Fruit fly (Drosophila melanogaster) whole organism, embryonic: ENCODE data around the gene CG9733.
A peak's percentile ranks its signal among the peaks of the same experiment; 100 is the strongest.

Experiments
- Atf-2 ChIP-seq: fragments of 200-800 bp; sonication (Bioruptor generic); optimal IDR thresholded peaks from 2 replicates; lab custom pipeline; 2016; ENCODE audit warnings: missing biosample characterization, missing genetic modification characterization
- B-H2 ChIP-seq: fragments of 200-800 bp; sonication (Bioruptor generic); optimal IDR thresholded peaks from 2 replicates; lab custom pipeline; 2018; ENCODE audit warnings: missing biosample characterization, mild to moderate bottlenecking, missing genetic modification characterization
- CG12071 ChIP-seq: fragments of 200-800 bp; sonication (Bioruptor generic); optimal IDR thresholded peaks from 3 replicates; lab custom pipeline; 2018; ENCODE audit warnings: missing biosample characterization, mild to moderate bottlenecking, missing genetic modification characterization
- CG12155 ChIP-seq: fragments of 200-800 bp; sonication (Bioruptor generic); optimal IDR thresholded peaks from 3 replicates; lab custom pipeline; 2016; ENCODE audit warnings: missing biosample characterization, missing genetic modification characterization
- CG12744 ChIP-seq: fragments of 200-800 bp; sonication (Bioruptor generic); optimal IDR thresholded peaks from 2 replicates; lab custom pipeline; 2016; ENCODE audit warnings: missing biosample characterization, missing genetic modification characterization
- CG13287 ChIP-seq: fragments of 200-800 bp; sonication (Bioruptor generic); IDR thresholded peaks from 2 replicates; pipeline ENCODE4 v1.3.6; 2022; ENCODE audit warnings: missing biosample characterization, missing genetic modification characterization; ENCODE audit not compliant: partially characterized antibody
- CG13775 ChIP-seq: fragments of 200-800 bp; sonication (Bioruptor generic); optimal IDR thresholded peaks from 3 replicates; lab custom pipeline; 2017; ENCODE audit warnings: missing biosample characterization, mild to moderate bottlenecking, missing genetic modification characterization
- CG14965 ChIP-seq: fragments of 200-800 bp; sonication (Bioruptor generic); optimal IDR thresholded peaks from 2 replicates; lab custom pipeline; 2016; ENCODE audit warnings: missing biosample characterization, missing genetic modification characterization, borderline replicate concordance
- CG15011 ChIP-seq: fragments of 200-800 bp; sonication (Bioruptor generic); optimal IDR thresholded peaks from 3 replicates; lab custom pipeline; 2018; ENCODE audit warnings: missing biosample characterization, mild to moderate bottlenecking, missing genetic modification characterization
- CG15514 ChIP-seq: fragments of 200-800 bp; sonication (Bioruptor generic); optimal IDR thresholded peaks from 3 replicates; lab custom pipeline; 2017; ENCODE audit warnings: missing biosample characterization, missing genetic modification characterization, mild to moderate bottlenecking, moderate library complexity, missing genetic modification reagents
- CG1832 ChIP-seq: fragments of 200-800 bp; sonication (Bioruptor generic); optimal IDR thresholded peaks from 2 replicates; lab custom pipeline; 2017; ENCODE audit warnings: missing biosample characterization, mild to moderate bottlenecking, missing genetic modification characterization, inconsistent platforms
- CG2199 ChIP-seq: fragments of 200-800 bp; sonication (Bioruptor generic); IDR thresholded peaks from 3 replicates; pipeline ENCODE4 v1.3.6; 2022; ENCODE audit warnings: missing biosample characterization, missing genetic modification characterization
- CG2875 ChIP-seq: fragments of 200-800 bp; sonication (Bioruptor generic); optimal IDR thresholded peaks from 2 replicates; lab custom pipeline; 2017; ENCODE audit warnings: missing biosample characterization, mild to moderate bottlenecking, missing genetic modification characterization, missing genetic modification reagents
- CG34422 ChIP-seq: fragments of 200-800 bp; sonication (Bioruptor generic); IDR thresholded peaks from 3 replicates; pipeline ENCODE4 v1.3.6; 2022; ENCODE audit warnings: missing biosample characterization, missing genetic modification characterization
- CG3847 ChIP-seq: fragments of 200-800 bp; sonication (Bioruptor generic); IDR thresholded peaks from 2 replicates; pipeline ENCODE4 v1.3.6; 2022; ENCODE audit warnings: missing biosample characterization, missing genetic modification characterization
- CG4820 ChIP-seq: fragments of 200-800 bp; sonication (Bioruptor generic); optimal IDR thresholded peaks from 3 replicates; lab custom pipeline; 2016; ENCODE audit warnings: missing biosample characterization, missing genetic modification characterization
- CG7745 ChIP-seq: fragments of 200-800 bp; sonication (Bioruptor generic); optimal IDR thresholded peaks from 2 replicates; lab custom pipeline; 2018; ENCODE audit warnings: missing biosample characterization, mild to moderate bottlenecking, missing genetic modification characterization, moderate library complexity
- Camta ChIP-seq: fragments of 200-800 bp; sonication (Bioruptor generic); optimal IDR thresholded peaks from 2 replicates; lab custom pipeline; 2016; ENCODE audit warnings: missing biosample characterization, missing genetic modification characterization
- Dp ChIP-seq: fragments of 200-800 bp; sonication (Bioruptor generic); optimal IDR thresholded peaks from 2 replicates; lab custom pipeline; 2018; ENCODE audit warnings: missing biosample characterization, mild to moderate bottlenecking, missing genetic modification characterization, moderate library complexity
- HmgZ ChIP-seq: fragments of 200-800 bp; sonication (Bioruptor generic); optimal IDR thresholded peaks from 2 replicates; lab custom pipeline; 2018; ENCODE audit warnings: missing biosample characterization, mild to moderate bottlenecking, missing genetic modification characterization
- Hr3 ChIP-seq: fragments of 200-800 bp; sonication (Bioruptor generic); optimal IDR thresholded peaks from 3 replicates; lab custom pipeline; 2016; ENCODE audit warnings: missing biosample characterization, missing genetic modification characterization
- Jarid2 ChIP-seq: fragments of 200-800 bp; sonication (Bioruptor generic); optimal IDR thresholded peaks from 3 replicates; lab custom pipeline; 2017; ENCODE audit warnings: mild to moderate bottlenecking, missing biosample characterization, missing genetic modification reagents, missing genetic modification characterization
- NFAT ChIP-seq: fragments of 200-800 bp; sonication (Bioruptor generic); IDR thresholded peaks from 2 replicates; pipeline ENCODE4 v1.3.6; 2022; ENCODE audit warnings: missing biosample characterization, missing genetic modification characterization
- Neu2 ChIP-seq: fragments of 200-800 bp; sonication (Bioruptor generic); optimal IDR thresholded peaks from 3 replicates; lab custom pipeline; 2016; ENCODE audit warnings: missing biosample characterization, missing genetic modification characterization, borderline replicate concordance
- Nf-YB ChIP-seq: fragments of 200-800 bp; sonication (Bioruptor generic); optimal IDR thresholded peaks from 3 replicates; lab custom pipeline; 2019; ENCODE audit warnings: missing biosample characterization, mild to moderate bottlenecking, missing genetic modification characterization, moderate library complexity
- Nf-YC ChIP-seq: fragments of 200-800 bp; optimal IDR thresholded peaks from 3 replicates; lab custom pipeline; 2019; ENCODE audit warnings: missing biosample characterization, mild to moderate bottlenecking, missing genetic modification characterization, moderate library complexity
- NfI ChIP-seq: fragments of 200-800 bp; sonication (Bioruptor generic); optimal IDR thresholded peaks from 3 replicates; lab custom pipeline; 2018; ENCODE audit warnings: missing biosample characterization, mild to moderate bottlenecking, missing genetic modification characterization, moderate library complexity
- Poxn ChIP-seq: fragments of 200-800 bp; sonication (Bioruptor generic); IDR thresholded peaks from 2 replicates; pipeline ENCODE4 v1.3.6; 2022; ENCODE audit warnings: missing biosample characterization, missing genetic modification characterization
- al ChIP-seq: fragments of 200-800 bp; sonication (Bioruptor generic); IDR thresholded peaks from 2 replicates; pipeline ENCODE4 v1.3.6; 2022; ENCODE audit warnings: missing biosample characterization, missing genetic modification characterization
- ase ChIP-seq: fragments of 200-800 bp; sonication (Bioruptor generic); IDR thresholded peaks from 3 replicates; pipeline ENCODE4 v1.3.6; 2022; ENCODE audit warnings: missing biosample characterization, missing genetic modification characterization
- cad ChIP-seq: fragments of >200 bp; optimal IDR thresholded peaks from 2 replicates; lab custom pipeline; 2017; ENCODE audit warnings: missing biosample characterization, missing genetic modification characterization
- chm ChIP-seq: fragments of 200-800 bp; sonication (Bioruptor generic); IDR thresholded peaks from 2 replicates; pipeline ENCODE4 v1.3.6; 2022; ENCODE audit warnings: missing biosample characterization, missing genetic modification characterization
- crol ChIP-seq: fragments of 200-800 bp; sonication (Bioruptor generic); IDR thresholded peaks from 2 replicates; pipeline ENCODE4 v1.3.6; 2022; ENCODE audit warnings: missing biosample characterization, missing genetic modification characterization
- cwo ChIP-seq: fragments of 200-800 bp; sonication (Bioruptor generic); optimal IDR thresholded peaks from 3 replicates; lab custom pipeline; 2017; ENCODE audit warnings: missing biosample characterization, missing genetic modification characterization, mild to moderate bottlenecking, moderate library complexity, missing genetic modification reagents
- ewg ChIP-seq: fragments of 200-800 bp; sonication (Bioruptor generic); optimal IDR thresholded peaks from 3 replicates; lab custom pipeline; 2017; ENCODE audit warnings: mild to moderate bottlenecking, missing biosample characterization, missing genetic modification reagents, missing genetic modification characterization
- fd102C ChIP-seq: fragments of 200-800 bp; sonication (Bioruptor generic); optimal IDR thresholded peaks from 2 replicates; lab custom pipeline; 2018; ENCODE audit warnings: missing biosample characterization, mild to moderate bottlenecking, missing genetic modification characterization, moderate library complexity
- gcm ChIP-seq: fragments of 200-800 bp; sonication (Bioruptor generic); optimal IDR thresholded peaks from 2 replicates; lab custom pipeline; 2019; ENCODE audit warnings: missing biosample characterization, mild to moderate bottlenecking, missing genetic modification characterization, moderate library complexity
- gfzf ChIP-seq: fragments of 200-800 bp; sonication (Bioruptor generic); optimal IDR thresholded peaks from 2 replicates; lab custom pipeline; 2016; ENCODE audit warnings: missing biosample characterization, mild to moderate bottlenecking, missing genetic modification characterization, moderate library complexity
- her ChIP-seq: fragments of 200-800 bp; sonication (Bioruptor generic); optimal IDR thresholded peaks from 2 replicates; lab custom pipeline; 2016; ENCODE audit warnings: missing biosample characterization, missing genetic modification characterization
- luna ChIP-seq: fragments of 200-800 bp; sonication (Bioruptor generic); optimal IDR thresholded peaks from 2 replicates; lab custom pipeline; 2016; ENCODE audit warnings: missing biosample characterization, missing genetic modification characterization
- pros ChIP-seq: fragments of 200-800 bp; sonication (Bioruptor generic); optimal IDR thresholded peaks from 3 replicates; lab custom pipeline; 2019; ENCODE audit warnings: missing biosample characterization, mild to moderate bottlenecking, missing genetic modification characterization, moderate library complexity
- rib ChIP-seq: fragments of 200-800 bp; sonication (Bioruptor generic); IDR thresholded peaks from 2 replicates; pipeline ENCODE4 v1.3.6; 2022; ENCODE audit warnings: missing biosample characterization, missing genetic modification characterization
- schlank ChIP-seq: fragments of 200-800 bp; sonication (Bioruptor generic); optimal IDR thresholded peaks from 2 replicates; lab custom pipeline; 2018; ENCODE audit warnings: missing biosample characterization, mild to moderate bottlenecking, missing genetic modification characterization
- seq ChIP-seq: fragments of 200-800 bp; sonication (Bioruptor generic); IDR thresholded peaks from 2 replicates; pipeline ENCODE4 v1.3.6; 2022; ENCODE audit warnings: missing biosample characterization, missing genetic modification characterization
- sna ChIP-seq: fragments of 200-800 bp; sonication (Bioruptor generic); IDR thresholded peaks from 2 replicates; pipeline ENCODE4 v1.3.6; 2022; ENCODE audit warnings: missing biosample characterization, missing genetic modification characterization; ENCODE audit not compliant: partially characterized antibody
- trem ChIP-seq: fragments of 200-800 bp; optimal IDR thresholded peaks from 3 replicates; lab custom pipeline; 2019; ENCODE audit warnings: missing biosample characterization, mild to moderate bottlenecking, missing genetic modification characterization, moderate library complexity
- twi ChIP-seq: fragments of 200-800 bp; optimal IDR thresholded peaks from 2 replicates; lab custom pipeline; 2019; ENCODE audit warnings: missing biosample characterization, mild to moderate bottlenecking, missing genetic modification characterization, moderate library complexity
- vnd ChIP-seq: fragments of 200-800 bp; sonication (Bioruptor generic); IDR thresholded peaks from 3 replicates; pipeline ENCODE4 v1.3.6; 2022; ENCODE audit warnings: missing biosample characterization, missing genetic modification characterization; ENCODE audit not compliant: partially characterized antibody

CG9733 gene

dm6 chr3R:30273898-30274297 is 27.4 kb upstream of the CG9733 start (continued):
- 0 out of 2 replicates have a peak, but pooled peaks have one; percentile 21 for TF ChIP-seq NFAT (GFP tag; lab: Robert Waterston, UW)
- TF ChIP-seq gcm (GFP tag; lab: Kevin White, UChicago): peak; percentile 66
- peak; percentile 45; the same call in 1 of the 2 replicates for TF ChIP-seq seq

dm6 chr3R:30272858-30273379 is 26.4 kb upstream of the CG9733 start:
- TF ChIP-seq vnd (GFP tag; lab: Robert Waterston, UW) (0 out of 3 replicates have a peak, but pooled peaks have one; percentile 14), cad (GFP tag; lab: Kevin White, UChicago) (no peak), ase (GFP tag; lab: Robert Waterston, UW) (no peak), ewg (peak; percentile 42), Neu2 (no peak), her (GFP tag; lab: Kevin White, UChicago) (no peak), HmgZ (tag; lab: Kevin White, UChicago) (no peak), sna (GFP tag; lab: Robert Waterston, UW) (no peak), gfzf (no peak), CG13775 (GFP tag; lab: Kevin White, UChicago) (no peak), cwo (GFP tag; lab: Kevin White, UChicago) (no peak), CG2199 (GFP tag; lab: Robert Waterston, UW) (no peak), rib (GFP tag; lab: Robert Waterston, UW) (no peak), CG14965 (GFP tag; lab: Kevin White, UChicago) (no peak), Jarid2 (GFP tag; lab: Kevin White, UChicago) (peak; percentile 14), CG13287 (GFP tag; lab: Robert Waterston, UW) (no peak), schlank (tag; lab: Kevin White, UChicago) (no peak), chm (GFP tag; lab: Robert Waterston, UW) (no peak), Dp (no peak), CG1832 (peak; percentile 54), CG15514 (GFP tag; lab: Kevin White, UChicago) (no peak), Camta (no peak), Nf-YC (tag; lab: Kevin White, UChicago) (peak; percentile 24), CG15011 (GFP tag; lab: Kevin White, UChicago) (no peak), twi (tag; lab: Kevin White, UChicago) (no peak), CG34422 (GFP tag; lab: Robert Waterston, UW) (no peak), CG12155 (no peak), fd102C (GFP tag; lab: Kevin White, UChicago) (no peak), pros (GFP tag; lab: Kevin White, UChicago) (no peak), Poxn (GFP tag; lab: Robert Waterston, UW) (0 out of 2 replicates have a peak, but pooled peaks have one; percentile 4), CG3847 (no peak), crol (GFP tag; lab: Robert Waterston, UW) (peak; percentile 96), CG12744 (GFP tag; lab: Kevin White, UChicago) (no peak), Atf-2 (GFP tag; lab: Kevin White, UChicago) (no peak), CG7745 (tag; lab: Kevin White, UChicago) (no peak), luna (no peak), trem (no peak), B-H2 (GFP tag; lab: Kevin White, UChicago) (no peak), CG4820 (GFP tag; lab: Kevin White, UChicago) (no peak), Nf-YB (GFP tag; lab: Kevin White, UChicago) (peak; percentile 59), CG12071 (no peak), CG2875 (no peak), NFAT (GFP tag; lab: Robert Waterston, UW) (no peak), NfI (GFP tag; lab: Kevin White, UChicago) (no peak), Hr3 (no peak), al (GFP tag; lab: Robert Waterston, UW) (no peak)
